Worm (Caenorhabditis elegans): ENCODE data around the gene Y62H9A.5.

Gene Y62H9A.5

ce11 chrX:11869260-11869659 lies 13.4 kb downstream of the Y62H9A.5 start, which contains the start of gene dot-1.2:
TSS of gene dot-1.2 (minus strand) at chrX:11869360.
- TF ChIP-seq M03D4.4 (tag; optimal IDR thresholded peaks at IDR 0.05) (no peak), unc-120 (tag; optimal IDR thresholded peaks at IDR 0.05; ENCODE audit: poor library complexity, severe bottlenecking) (no peak), mab-5 (tag; optimal IDR thresholded peaks at IDR 0.05) (no peak), nhr-237 (tag; optimal IDR thresholded peaks at IDR 0.05) (no peak), hlh-1 (tag; optimal IDR thresholded peaks at IDR 0.05) (no peak), ceh-39 (tag; optimal IDR thresholded peaks at IDR 0.05) (no peak), blmp-1 (tag; optimal IDR thresholded peaks at IDR 0.05) (no peak), sem-2 (GFP tag; optimal IDR thresholded peaks at IDR 0.05) (no peak), nhr-12 (tag; optimal IDR thresholded peaks at IDR 0.05) (no peak), drap-1 (GFP tag; optimal IDR thresholded peaks at IDR 0.05) (no peak), lin-13 (tag; optimal IDR thresholded peaks at IDR 0.05) (no peak), mep-1 (tag; optimal IDR thresholded peaks at IDR 0.05) (no peak), pha-4 (tag; optimal IDR thresholded peaks at IDR 0.05) (no peak), unc-62 (GFP tag; optimal IDR thresholded peaks at IDR 0.05) (no peak), ces-1 (GFP tag; optimal IDR thresholded peaks at IDR 0.05) (no peak), elt-1 (tag; optimal IDR thresholded peaks at IDR 0.05; ENCODE audit: borderline replicate concordance, insufficient read depth) (no peak), cnd-1 (tag; optimal IDR thresholded peaks at IDR 0.05) (no peak), unc-39 (tag; optimal IDR thresholded peaks at IDR 0.05) (no peak), tbx-8 (GFP tag; optimal IDR thresholded peaks at IDR 0.05) (no peak), ceh-83 (GFP tag; optimal IDR thresholded peaks at IDR 0.05) (no peak)

DNA sequence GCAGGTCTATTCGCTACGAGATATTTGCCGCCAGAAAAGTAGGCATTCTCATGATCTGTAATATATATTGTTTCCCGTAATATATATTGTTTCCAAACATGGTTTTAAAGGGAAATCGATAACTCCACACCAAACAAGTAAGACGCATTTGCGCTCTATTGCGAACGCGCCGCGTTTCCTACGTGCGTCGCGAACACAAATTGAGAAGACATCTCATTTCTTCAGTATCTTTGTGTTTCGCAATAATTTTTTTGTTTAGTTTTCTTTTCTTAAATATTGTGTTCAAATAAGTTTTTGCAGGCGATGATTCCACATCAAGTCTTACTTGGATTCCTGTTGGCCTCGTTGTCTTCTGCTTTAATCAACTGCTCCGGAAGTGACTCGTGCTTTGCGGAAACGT lies 17.6 kb downstream of the Y62H9A.5 start, which contains the start of gene F54F7.6:
Gene F54F7.6, plus strand, starts transcription at position 301 of the 400 bp plus-strand sequence.
- no peak for TF ChIP-seq flh-1 (GFP tag; optimal IDR thresholded peaks at IDR 0.05)
- TF ChIP-seq tbx-8 (GFP tag; optimal IDR thresholded peaks at IDR 0.05): no peak
- TF ChIP-seq unc-120 (tag; optimal IDR thresholded peaks at IDR 0.05; ENCODE audit: poor library complexity, severe bottlenecking): no peak
- TF ChIP-seq ces-1 (GFP tag; optimal IDR thresholded peaks at IDR 0.05): no peak
- TF ChIP-seq unc-62 (GFP tag; optimal IDR thresholded peaks at IDR 0.05): no peak
- TF ChIP-seq elt-1 (tag; optimal IDR thresholded peaks at IDR 0.05; ENCODE audit: borderline replicate concordance, insufficient read depth): no peak
- TF ChIP-seq ceh-43 (GFP tag; optimal IDR thresholded peaks at IDR 0.05): no peak
- TF ChIP-seq sptf-1 (tag; optimal IDR thresholded peaks at IDR 0.05): no peak
- no peak for TF ChIP-seq hlh-1 (tag; optimal IDR thresholded peaks at IDR 0.05)

ce11 chrX:11863307-11863706 lies 19.4 kb downstream of the Y62H9A.5 start, which contains the start of gene F54F7.10:
TSS of gene F54F7.10 (plus strand) at chrX:11863607.
- TF ChIP-seq ceh-39 (tag; optimal IDR thresholded peaks at IDR 0.05): no peak
- TF ChIP-seq nhr-12 (tag; optimal IDR thresholded peaks at IDR 0.05): no peak
- TF ChIP-seq ceh-43 (GFP tag; optimal IDR thresholded peaks at IDR 0.05): no peak
- TF ChIP-seq nhr-76 (tag; optimal IDR thresholded peaks at IDR 0.05): no peak

- TF ChIP-seq snpc-4 (tag; optimal IDR thresholded peaks at IDR 0.05) (no peak), blmp-1 (tag; optimal IDR thresholded peaks at IDR 0.05) (no peak), elt-3 (tag; optimal IDR thresholded peaks at IDR 0.05) (no peak), ceh-43 (GFP tag; optimal IDR thresholded peaks at IDR 0.05) (no peak), ham-2 (GFP tag; optimal IDR thresholded peaks at IDR 0.05) (no peak), lsy-2 (tag; optimal IDR thresholded peaks at IDR 0.05) (no peak), flh-1 (GFP tag; optimal IDR thresholded peaks at IDR 0.05) (no peak), nhr-12 (tag; optimal IDR thresholded peaks at IDR 0.05) (no peak), drap-1 (GFP tag; optimal IDR thresholded peaks at IDR 0.05) (no peak), lin-32 (GFP tag; optimal IDR thresholded peaks at IDR 0.05) (no peak), mep-1 (tag; optimal IDR thresholded peaks at IDR 0.05) (no peak), unc-39 (tag; optimal IDR thresholded peaks at IDR 0.05) (no peak), sptf-1 (tag; optimal IDR thresholded peaks at IDR 0.05) (no peak), elt-1 (tag; optimal IDR thresholded peaks at IDR 0.05; ENCODE audit: borderline replicate concordance, insufficient read depth) (no peak), nhr-237 (tag; optimal IDR thresholded peaks at IDR 0.05) (no peak), tbx-8 (GFP tag; optimal IDR thresholded peaks at IDR 0.05) (no peak), ces-1 (GFP tag; optimal IDR thresholded peaks at IDR 0.05) (no peak)
These were observed 25.5 kb downstream of the Y62H9A.5 start, which contains the start of gene mes-1 for ce11 chrX:11857178-11857577. TSS of gene mes-1 (plus strand) at chrX:11857478.

DNA sequence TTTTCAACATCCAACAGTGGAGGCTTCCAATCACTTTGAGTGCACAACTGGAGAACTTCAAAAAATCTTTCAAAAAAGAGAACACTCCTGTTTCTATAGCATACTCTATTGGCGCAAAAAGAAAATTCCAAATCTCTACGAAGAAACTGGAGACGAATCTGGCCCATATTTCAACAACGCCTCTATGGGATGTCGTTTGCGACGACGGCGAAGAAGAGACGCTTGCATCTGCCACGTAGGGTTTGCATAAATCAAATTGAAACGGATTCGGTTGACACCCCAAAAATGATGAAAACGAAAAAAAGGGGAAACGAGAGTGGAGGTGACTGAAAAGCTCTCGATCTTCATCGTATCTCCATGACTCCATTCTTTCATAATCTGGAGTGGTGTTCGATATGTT lies 26.5 kb downstream of the Y62H9A.5 start:
- no peak for TF ChIP-seq ham-2 (GFP tag; optimal IDR thresholded peaks at IDR 0.05)
- no peak for TF ChIP-seq nhr-76 (tag; optimal IDR thresholded peaks at IDR 0.05)
- TF ChIP-seq ces-1 (GFP tag; optimal IDR thresholded peaks at IDR 0.05): no peak
- TF ChIP-seq elt-1 (tag; optimal IDR thresholded peaks at IDR 0.05; ENCODE audit: borderline replicate concordance, insufficient read depth): no peak
- no peak for TF ChIP-seq nhr-2 (tag; optimal IDR thresholded peaks at IDR 0.05)
- TF ChIP-seq pha-4 (tag; optimal IDR thresholded peaks at IDR 0.05): no peak
- no peak for TF ChIP-seq sptf-1 (tag; optimal IDR thresholded peaks at IDR 0.05)
- TF ChIP-seq zip-8 (tag; optimal IDR thresholded peaks at IDR 0.05): no peak
- TF ChIP-seq M03D4.4 (tag; optimal IDR thresholded peaks at IDR 0.05): no peak
- TF ChIP-seq nhr-12 (tag; optimal IDR thresholded peaks at IDR 0.05): no peak
- TF ChIP-seq lin-32 (GFP tag; optimal IDR thresholded peaks at IDR 0.05): no peak
- TF ChIP-seq drap-1 (GFP tag; optimal IDR thresholded peaks at IDR 0.05): no peak
- no peak for TF ChIP-seq mab-5 (tag; optimal IDR thresholded peaks at IDR 0.05)
- no peak for TF ChIP-seq flh-1 (GFP tag; optimal IDR thresholded peaks at IDR 0.05)
- no peak for TF ChIP-seq mep-1 (tag; optimal IDR thresholded peaks at IDR 0.05)
- no peak for TF ChIP-seq unc-39 (tag; optimal IDR thresholded peaks at IDR 0.05)
- TF ChIP-seq blmp-1 (tag; optimal IDR thresholded peaks at IDR 0.05): no peak
- TF ChIP-seq mls-2 (tag; optimal IDR thresholded peaks at IDR 0.05): no peak

Data from whole organism, mixed stage, embryonic.